Fruit fly (Drosophila melanogaster): ENCODE results near the gene Art6.

Gene Art6

DNA sequence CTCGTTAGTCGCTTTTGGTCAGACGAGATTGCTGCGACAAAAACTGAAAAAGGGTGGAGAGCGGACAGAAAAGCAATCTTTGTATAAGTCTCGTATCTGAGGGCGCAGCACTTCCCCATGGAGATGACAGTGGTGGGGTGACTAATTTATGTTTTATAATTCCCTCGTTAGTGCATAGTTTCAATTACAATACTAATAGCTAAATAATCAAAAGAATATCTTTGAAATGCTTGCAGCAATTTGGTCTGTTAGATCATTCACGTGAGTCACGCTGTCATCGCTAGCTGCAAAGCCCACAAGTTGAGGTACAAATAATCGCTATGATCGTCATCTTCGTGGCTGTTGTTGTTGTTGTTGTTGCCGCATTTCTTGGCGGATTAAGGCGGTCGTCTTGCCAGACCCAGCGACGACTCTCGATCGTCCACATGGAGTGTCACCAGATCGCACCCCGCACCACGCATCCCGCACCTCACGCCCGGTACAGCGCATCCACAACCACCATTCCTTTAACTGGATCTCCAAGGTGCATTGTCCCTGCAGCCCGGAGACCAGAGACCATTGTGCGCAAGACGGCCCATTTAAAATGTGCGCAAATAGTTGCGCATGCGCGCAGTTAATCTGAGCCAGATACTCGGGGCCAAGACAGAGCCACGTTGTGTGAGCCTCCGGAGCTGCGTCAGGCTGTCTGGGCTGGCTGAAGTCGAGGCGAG, 23.7 kb downstream of the Art6 start (continued):
- no peak for TF ChIP-seq gsb-n (tag; optimal IDR thresholded peaks at IDR 0.05)
- TF ChIP-seq fd96Cb (tag; optimal IDR thresholded peaks at IDR 0.05), result peak; percentile 44
- peak; percentile 10; the same call in 1 of the 2 replicates for TF ChIP-seq CG10366 (GFP tag; IDR thresholded peaks at IDR 0.05)
- peak; percentile 68 for TF ChIP-seq Blimp-1 (GFP tag; optimal IDR thresholded peaks at IDR 0.05)
- peak; percentile 24 for TF ChIP-seq gem (tag; optimal IDR thresholded peaks at IDR 0.05)
- TF ChIP-seq CG10979 (tag; optimal IDR thresholded peaks at IDR 0.05), result peak; percentile 68
- TF ChIP-seq CG4820 (GFP tag; optimal IDR thresholded peaks at IDR 0.05), result no peak
- peak; percentile 81 for TF ChIP-seq sens (GFP tag)
- peak; percentile 72; the same call in 3 of the 4 replicates for TF ChIP-seq Dll (GFP tag; IDR thresholded peaks at IDR 0.05; ENCODE audit: partially characterized antibody)
- no peak for TF ChIP-seq dimm (GFP tag; IDR thresholded peaks at IDR 0.05)
- no peak for TF ChIP-seq Opbp (GFP tag; IDR thresholded peaks at IDR 0.05; ENCODE audit: partially characterized antibody)
- TF ChIP-seq hkb (optimal IDR thresholded peaks at IDR 0.05), result no peak
- TF ChIP-seq hkb (GFP tag; IDR thresholded peaks at IDR 0.05), result peak; percentile 54
- peak; percentile 40 for TF ChIP-seq tin (GFP tag; optimal IDR thresholded peaks at IDR 0.05)
- peak; percentile 29 for TF ChIP-seq grau (tag; optimal IDR thresholded peaks at IDR 0.05)
- 0 out of 2 replicates have a peak, but pooled peaks have one; percentile 31 for TF ChIP-seq H2.0 (GFP tag; IDR thresholded peaks at IDR 0.05)
- TF ChIP-seq cato (GFP tag; optimal IDR thresholded peaks at IDR 0.05; ENCODE audit: borderline replicate concordance), result no peak
- no peak for TF ChIP-seq CG4328 (GFP tag; optimal IDR thresholded peaks at IDR 0.05)
- TF ChIP-seq peb (GFP tag; IDR thresholded peaks at IDR 0.05), result peak; percentile 24; the same call in 1 of the 2 replicates
- no peak for TF ChIP-seq CG11560 (tag; IDR thresholded peaks at IDR 0.05)
- no peak for TF ChIP-seq slbo (GFP tag; IDR thresholded peaks at IDR 0.05)
- TF ChIP-seq ara (GFP tag; IDR thresholded peaks at IDR 0.05), result peak; percentile 74; the same call in 1 of the 2 replicates
- no peak for TF ChIP-seq CG12104 (GFP tag; optimal IDR thresholded peaks at IDR 0.05)
- TF ChIP-seq CG10267 (tag; optimal IDR thresholded peaks at IDR 0.05), result peak; percentile 23
- TF ChIP-seq Gug (GFP tag; IDR thresholded peaks at IDR 0.05), result 0 out of 4 replicates have a peak, but pooled peaks have one; percentile 7
- TF ChIP-seq onecut (GFP tag; IDR thresholded peaks at IDR 0.05), result peak; percentile 47; the same call in 1 of the 2 replicates
- no peak for TF ChIP-seq gro (GFP tag; optimal IDR thresholded peaks at IDR 0.05)
- no peak; the same call in 1 of the 2 replicates for TF ChIP-seq inv (GFP tag; IDR thresholded peaks at IDR 0.05; ENCODE audit: partially characterized antibody)
- no peak for TF ChIP-seq YL-1 (GFP tag; optimal IDR thresholded peaks at IDR 0.05)
- no peak for TF ChIP-seq crc (GFP tag; optimal IDR thresholded peaks at IDR 0.05)
- TF ChIP-seq jing (GFP tag; optimal IDR thresholded peaks at IDR 0.05), result no peak
- peak; percentile 68 for TF ChIP-seq Ada2b (GFP tag; IDR thresholded peaks at IDR 0.05)
- peak; percentile 59 for TF ChIP-seq dysf (GFP tag; IDR thresholded peaks at IDR 0.05)
- TF ChIP-seq CG2889 (GFP tag; IDR thresholded peaks at IDR 0.05), result 0 out of 3 replicates have a peak, but pooled peaks have one; percentile 27
- peak; percentile 36 for TF ChIP-seq CG17829 (tag; optimal IDR thresholded peaks at IDR 0.05)
- no peak for TF ChIP-seq CG10321 (GFP tag; IDR thresholded peaks at IDR 0.05)
- no peak for TF ChIP-seq Atf3 (GFP tag; optimal IDR thresholded peaks at IDR 0.05)
- TF ChIP-seq Sry-β (GFP tag; optimal IDR thresholded peaks at IDR 0.05), result peak; percentile 21
- peak; percentile 54 for TF ChIP-seq tgo (GFP tag; IDR thresholded peaks at IDR 0.05)
- TF ChIP-seq chif (GFP tag; optimal IDR thresholded peaks at IDR 0.05), result peak; percentile 1 to 27
- peak; percentile 21 for TF ChIP-seq Sox102F (GFP tag; optimal IDR thresholded peaks at IDR 0.05)
- TF ChIP-seq CG9727 (GFP tag; optimal IDR thresholded peaks at IDR 0.05), result peak; percentile 5
- no peak for TF ChIP-seq lov (optimal IDR thresholded peaks at IDR 0.05)
- TF ChIP-seq lov (GFP tag; IDR thresholded peaks at IDR 0.05), result 0 out of 3 replicates have a peak, but pooled peaks have one; percentile 35
- no peak for TF ChIP-seq mam (GFP tag; optimal IDR thresholded peaks at IDR 0.05)
- peak; percentile 83 for TF ChIP-seq ci (GFP tag; IDR thresholded peaks at IDR 0.05)
- peak; percentile 64 for TF ChIP-seq Doc3 (GFP tag; IDR thresholded peaks at IDR 0.05; ENCODE audit: partially characterized antibody)
- peak; percentile 75 for TF ChIP-seq vvl (GFP tag; IDR thresholded peaks at IDR 0.05)
- no peak for TF ChIP-seq CG3065 (GFP tag; optimal IDR thresholded peaks at IDR 0.05)
- peak; percentile 32 for TF ChIP-seq CG6254 (GFP tag; optimal IDR thresholded peaks at IDR 0.05)
